Worm (Caenorhabditis elegans) whole organism, young adult: ENCODE results near the gene wago-5.

Experiments
- B0261.1 ChIP-seq: sonication (generic microtip); optimal IDR thresholded peaks from 2 replicates; lab custom pipeline; 2016; ENCODE audit warnings: mild to moderate bottlenecking, missing genetic modification characterization, moderate library complexity, missing compliant biosample characterization
- B0336.3 ChIP-seq: fragments of 200-800 bp; sonication (Bioruptor generic); IDR thresholded peaks from 2 replicates; pipeline ENCODE4 v1.3.6; 2022; ENCODE audit warnings: missing genetic modification characterization, missing compliant biosample characterization
- C06A6.2 ChIP-seq: fragments of 200-800 bp; sonication (Bioruptor generic); conservative IDR thresholded peaks from 2 replicates; pipeline ENCODE4 v1.3.6; 2022; ENCODE audit warnings: missing genetic modification characterization, missing compliant biosample characterization
- F37B4.10 ChIP-seq: fragments of 200-800 bp; sonication (Bioruptor generic); IDR thresholded peaks from 2 replicates; pipeline ENCODE4 v1.3.6; 2022; ENCODE audit warnings: missing genetic modification characterization, missing compliant biosample characterization
- F39B2.1 ChIP-seq: fragments of 200-800 bp; sonication (Bioruptor generic); IDR thresholded peaks from 2 replicates; pipeline ENCODE4 v1.3.6; 2022; ENCODE audit warnings: missing genetic modification reagents, missing genetic modification characterization, missing compliant biosample characterization
- F49E8.2 ChIP-seq: sonication (generic microtip); optimal IDR thresholded peaks from 3 replicates; lab custom pipeline; 2017; ENCODE audit warnings: missing genetic modification characterization, mild to moderate bottlenecking, missing compliant biosample characterization, antibody characterized with exemption, moderate library complexity; ENCODE audit not compliant: insufficient read depth
- F57A8.1 ChIP-seq: fragments of 200-800 bp; sonication (Bioruptor generic); optimal IDR thresholded peaks from 2 replicates; lab custom pipeline; 2018; ENCODE audit warnings: mild to moderate bottlenecking, missing genetic modification characterization, moderate library complexity, missing compliant biosample characterization
- Y53F4B.3 ChIP-seq: fragments of 200-800 bp; sonication (Bioruptor generic); IDR thresholded peaks from 2 replicates; pipeline ENCODE4 v1.3.6; 2022; ENCODE audit warnings: missing genetic modification reagents, missing genetic modification characterization, missing compliant biosample characterization
- Y95B8A.8 ChIP-seq: fragments of 200-800 bp; sonication (Bioruptor generic); IDR thresholded peaks from 2 replicates; pipeline ENCODE4 v1.3.6; 2022; ENCODE audit warnings: missing genetic modification reagents, missing genetic modification characterization, missing compliant biosample characterization
- ZK185.1 ChIP-seq: sonication (generic microtip); optimal IDR thresholded peaks from 2 replicates; lab custom pipeline; 2016; ENCODE audit warnings: mild to moderate bottlenecking, missing genetic modification characterization, missing compliant biosample characterization; ENCODE audit not compliant: poor library complexity, severe bottlenecking
- aptf-2 ChIP-seq: fragments of 200-800 bp; sonication (Bioruptor generic); conservative IDR thresholded peaks from 2 replicates; pipeline ENCODE4 v1.3.6; 2022; ENCODE audit warnings: missing genetic modification reagents, missing genetic modification characterization, missing compliant biosample characterization
- attf-3 ChIP-seq: fragments of 200-800 bp; sonication (Bioruptor generic); conservative IDR thresholded peaks from 2 replicates; pipeline ENCODE4 v1.3.6; 2022; ENCODE audit warnings: missing genetic modification reagents, missing genetic modification characterization, missing compliant biosample characterization
- attf-5 ChIP-seq: fragments of 200-800 bp; sonication (Bioruptor generic); optimal IDR thresholded peaks from 2 replicates; lab custom pipeline; 2018; ENCODE audit warnings: mild to moderate bottlenecking, missing genetic modification characterization, missing compliant biosample characterization
- bed-1 ChIP-seq: fragments of 200-800 bp; sonication (Bioruptor generic); IDR thresholded peaks from 2 replicates; pipeline ENCODE4 v1.3.6; 2022; ENCODE audit warnings: missing genetic modification reagents, missing genetic modification characterization, missing compliant biosample characterization
- ceh-79 ChIP-seq: sonication (generic microtip); optimal IDR thresholded peaks from 2 replicates; lab custom pipeline; 2017; ENCODE audit warnings: mild to moderate bottlenecking, missing genetic modification characterization, missing compliant biosample characterization
- ceh-91 ChIP-seq: fragments of 200-800 bp; sonication (Bioruptor generic); IDR thresholded peaks from 2 replicates; pipeline ENCODE4 v1.3.6; 2022; ENCODE audit warnings: missing genetic modification reagents, missing genetic modification characterization, missing compliant biosample characterization
- chd-7 ChIP-seq: sonication (generic microtip); optimal IDR thresholded peaks from 2 replicates; lab custom pipeline; 2016; ENCODE audit warnings: mild to moderate bottlenecking, missing genetic modification characterization, moderate library complexity, missing compliant biosample characterization
- dox-1 ChIP-seq: fragments of 200-800 bp; sonication (Bioruptor generic); IDR thresholded peaks from 2 replicates; pipeline ENCODE4 v1.3.6; 2022; ENCODE audit warnings: missing genetic modification reagents, missing genetic modification characterization, missing compliant biosample characterization
- dpl-1 ChIP-seq: fragments of 150-350 bp; optimal IDR thresholded peaks from 2 replicates; lab custom pipeline; 2014; ENCODE audit warnings: missing biosample characterization, missing genetic modification reagents, missing genetic modification characterization
- ekl-4 ChIP-seq: fragments of 200-800 bp; sonication (Bioruptor generic); IDR thresholded peaks from 2 replicates; pipeline ENCODE4 v1.3.6; 2022; ENCODE audit warnings: missing genetic modification reagents, missing genetic modification characterization, missing compliant biosample characterization
- hsf-1 ChIP-seq: fragments of 200-800 bp; sonication (Bioruptor generic); IDR thresholded peaks from 2 replicates; pipeline ENCODE4 v1.3.6; 2022; ENCODE audit warnings: missing genetic modification reagents, missing genetic modification characterization, missing compliant biosample characterization
- lag-1 ChIP-seq: fragments of 200-800 bp; sonication (Bioruptor generic); IDR thresholded peaks from 2 replicates; pipeline ENCODE4 v1.3.6; 2022; ENCODE audit warnings: missing genetic modification reagents, missing genetic modification characterization, missing compliant biosample characterization
- let-607 ChIP-seq, 2 experiments: fragments of 200-800 bp in 1 of 2; sonication (Bioruptor generic) in 1 of 2; sonication (generic microtip) in 1 of 2; optimal IDR thresholded peaks; 2 replicates each; lab custom pipeline; 2016 to 2018; ENCODE audit warnings: mild to moderate bottlenecking in 2 of 2, missing compliant biosample characterization in 2 of 2, missing genetic modification characterization in 2 of 2, moderate library complexity in 2 of 2, missing genotype in 1 of 2
- lin-26 ChIP-seq: fragments of 200-800 bp; sonication (Bioruptor generic); IDR thresholded peaks from 2 replicates; pipeline ENCODE4 v1.3.6; 2022; ENCODE audit warnings: missing genetic modification reagents, missing genetic modification characterization, missing compliant biosample characterization
- lin-54 ChIP-seq: fragments of 200-800 bp; sonication (Bioruptor generic); optimal IDR thresholded peaks from 2 replicates; lab custom pipeline; 2018; ENCODE audit warnings: mild to moderate bottlenecking, missing genetic modification characterization, missing compliant biosample characterization
- lsl-1 ChIP-seq: fragments of 200-800 bp; sonication (Bioruptor generic); optimal IDR thresholded peaks from 2 replicates; lab custom pipeline; 2018; ENCODE audit warnings: mild to moderate bottlenecking, missing genetic modification characterization, moderate library complexity, missing compliant biosample characterization
- lsy-27 ChIP-seq: sonication (generic microtip); optimal IDR thresholded peaks from 2 replicates; lab custom pipeline; 2017; ENCODE audit warnings: missing genetic modification characterization, mild to moderate bottlenecking, missing compliant biosample characterization, antibody characterized with exemption, missing genotype, borderline replicate concordance; ENCODE audit not compliant: insufficient read depth
- madf-3 ChIP-seq: fragments of 200-800 bp; sonication (Bioruptor generic); IDR thresholded peaks from 2 replicates; pipeline ENCODE4 v1.3.6; 2022; ENCODE audit warnings: missing genetic modification reagents, missing genetic modification characterization, missing compliant biosample characterization
- madf-8 ChIP-seq: fragments of 200-800 bp; sonication (Bioruptor generic); conservative IDR thresholded peaks from 2 replicates; pipeline ENCODE4 v1.3.6; 2022; ENCODE audit warnings: missing genetic modification reagents, missing genetic modification characterization, missing compliant biosample characterization
- nfya-2 ChIP-seq: fragments of 200-800 bp; sonication (Bioruptor generic); IDR thresholded peaks from 2 replicates; pipeline ENCODE4 v1.3.6; 2022; ENCODE audit warnings: missing genetic modification reagents, missing genetic modification characterization, missing compliant biosample characterization
- nfyb-1 ChIP-seq: fragments of 200-800 bp; sonication (Bioruptor generic); IDR thresholded peaks from 2 replicates; pipeline ENCODE4 v1.3.6; 2022; ENCODE audit warnings: missing genetic modification reagents, missing genetic modification characterization, missing compliant biosample characterization
- nhr-120 ChIP-seq: fragments of 200-800 bp; sonication (Bioruptor generic); IDR thresholded peaks from 2 replicates; pipeline ENCODE4 v1.3.6; 2022; ENCODE audit warnings: missing genetic modification characterization, missing compliant biosample characterization
- rcor-1 ChIP-seq: fragments of 200-800 bp; sonication (Bioruptor generic); IDR thresholded peaks from 2 replicates; pipeline ENCODE4 v1.3.6; 2022; ENCODE audit warnings: missing genetic modification reagents, missing genetic modification characterization, missing compliant biosample characterization
- rec-8 ChIP-seq, 2 experiments: sonication (generic microtip); optimal IDR thresholded peaks; 2 replicates each; lab custom pipeline; 2016; ENCODE audit warnings: mild to moderate bottlenecking in 2 of 2, missing genetic modification characterization in 2 of 2, missing genetic modification reagents in 2 of 2, missing genotype in 2 of 2, missing biosample characterization in 1 of 2, missing compliant biosample characterization in 1 of 2, moderate library complexity in 1 of 2
- rpc-1 ChIP-seq, 2 experiments: fragments of 150-350 bp in 1 of 2; sonication (generic microtip) in 1 of 2; optimal IDR thresholded peaks; 2 replicates each; lab custom pipeline; 2014 to 2018; ENCODE audit warnings: missing biosample characterization in 1 of 2, missing genetic modification characterization in 1 of 2, missing genetic modification reagents in 1 of 2, missing genotype in 1 of 2
- sea-2 ChIP-seq: fragments of 200-800 bp; sonication (Bioruptor generic); IDR thresholded peaks from 2 replicates; pipeline ENCODE4 v1.3.6; 2022; ENCODE audit warnings: missing genetic modification characterization, missing compliant biosample characterization
- snpc-1.3 ChIP-seq: sonication (generic microtip); optimal IDR thresholded peaks from 2 replicates; lab custom pipeline; 2017; ENCODE audit warnings: missing genetic modification characterization, mild to moderate bottlenecking, missing compliant biosample characterization, antibody characterized with exemption, moderate library complexity, missing genotype, missing genetic modification reagents; ENCODE audit not compliant: insufficient read depth
- snpc-4 ChIP-seq, 5 experiments: fragments of 150-350 bp in 1 of 5; sonication (generic microtip) in 4 of 5; optimal IDR thresholded peaks; 2 replicates each; lab custom pipeline; 2014 to 2018; ENCODE audit warnings: missing genetic modification characterization in 5 of 5, missing biosample characterization in 3 of 5, antibody characterized with exemption in 2 of 5, mild to moderate bottlenecking in 2 of 5, missing compliant biosample characterization in 2 of 5, missing genotype in 2 of 5, moderate library complexity in 2 of 5, missing genetic modification reagents in 1 of 5
- somi-1 ChIP-seq: fragments of 200-800 bp; sonication (Bioruptor generic); optimal IDR thresholded peaks from 2 replicates; lab custom pipeline; 2018; ENCODE audit warnings: mild to moderate bottlenecking, missing genetic modification characterization, missing compliant biosample characterization
- sptf-2 ChIP-seq: fragments of 200-800 bp; sonication (Bioruptor generic); optimal IDR thresholded peaks from 2 replicates; lab custom pipeline; 2018; ENCODE audit warnings: mild to moderate bottlenecking, missing genetic modification characterization, missing compliant biosample characterization
- unc-130 ChIP-seq: sonication (generic microtip); optimal IDR thresholded peaks from 2 replicates; lab custom pipeline; 2016; ENCODE audit warnings: missing genetic modification reagents, missing genetic modification characterization, missing compliant biosample characterization
- xnd-1 ChIP-seq: sonication (generic microtip); optimal IDR thresholded peaks from 2 replicates; lab custom pipeline; 2016; ENCODE audit warnings: missing genotype, missing genetic modification reagents, missing genetic modification characterization, missing compliant biosample characterization
- zim-3 ChIP-seq: sonication (generic microtip); optimal IDR thresholded peaks from 2 replicates; lab custom pipeline; 2017; ENCODE audit warnings: mild to moderate bottlenecking, missing genetic modification characterization, moderate library complexity, missing compliant biosample characterization
- ztf-26 ChIP-seq: sonication (generic microtip); optimal IDR thresholded peaks from 2 replicates; lab custom pipeline; 2017; ENCODE audit warnings: missing genetic modification characterization, missing compliant biosample characterization
- ztf-28 ChIP-seq: fragments of 200-800 bp; sonication (Bioruptor generic); IDR thresholded peaks from 2 replicates; pipeline ENCODE4 v1.3.6; 2022; ENCODE audit warnings: missing genetic modification reagents, missing genetic modification characterization, missing compliant biosample characterization
- ztf-3 ChIP-seq: fragments of 200-800 bp; sonication (Bioruptor generic); optimal IDR thresholded peaks from 2 replicates; lab custom pipeline; 2018; ENCODE audit warnings: mild to moderate bottlenecking, missing genetic modification characterization, missing compliant biosample characterization

The wago-5 gene

DNA sequence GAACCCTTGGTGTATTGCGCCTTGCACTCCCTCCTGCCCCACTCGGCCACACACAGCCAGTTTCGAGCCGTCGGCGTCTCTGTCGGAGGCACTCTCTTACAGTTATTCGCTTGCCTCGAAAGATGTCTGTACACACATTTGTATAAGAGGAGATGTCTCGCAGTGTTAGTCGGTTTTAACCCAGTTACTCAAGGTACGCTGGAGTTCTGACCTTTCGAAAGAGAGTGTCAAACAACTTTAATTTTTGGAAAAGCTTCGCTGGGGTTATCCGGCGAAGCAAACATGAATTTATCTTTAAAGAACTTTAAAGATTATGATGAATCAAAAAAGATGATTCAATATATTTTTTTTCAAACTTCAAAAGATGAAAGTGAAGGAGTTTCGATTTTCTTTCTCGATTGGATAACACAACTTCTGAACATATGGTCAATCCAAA, 29.4 kb upstream of the wago-5 start (continued):
- TF ChIP-seq F37B4.10 (GFP tag; lab: Robert Waterston, UW) (peak; percentile 93; the same call in 1 of the 2 replicates), somi-1 (GFP tag; lab: Kevin White, UChicago) (peak; percentile 98), let-607 (tag; optimal IDR thresholded peaks at IDR 0.05; lab: Kevin White, UChicago) (peak; percentile 83 to 94), F49E8.2 (tag; lab: Kevin White, UChicago) (peak; percentile 97), Y95B8A.8 (GFP tag; lab: Robert Waterston, UW) (peak; percentile 98), madf-3 (GFP tag; lab: Robert Waterston, UW) (peak; percentile 95), ekl-4 (GFP tag; lab: Robert Waterston, UW) (peak; percentile 99), B0336.3 (peak; percentile 100), nfya-2 (GFP tag; lab: Robert Waterston, UW) (peak; percentile 76; the same call in 1 of the 2 replicates), sea-2 (GFP tag; lab: Robert Waterston, UW) (peak; percentile 93), lin-26 (GFP tag; lab: Robert Waterston, UW) (peak; percentile 96), snpc-4 (GFP tag; optimal IDR thresholded peaks at IDR 0.05; lab: Kevin White, UChicago) (peak; percentile 100), snpc-4 (tag; optimal IDR thresholded peaks at IDR 0.05; lab: Kevin White, UChicago) (peak; percentile 100), F39B2.1 (GFP tag; lab: Robert Waterston, UW) (peak; percentile 89), lsy-27 (tag; lab: Kevin White, UChicago) (peak; percentile 93), xnd-1 (tag; lab: Kevin White, UChicago) (peak; percentile 71), attf-3 (GFP tag; lab: Robert Waterston, UW) (peak; percentile 84), rec-8 (tag; optimal IDR thresholded peaks at IDR 0.05; lab: Kevin White, UChicago) (peak; percentile 86 to 93), unc-130 (GFP tag; lab: Kevin White, UChicago) (peak; percentile 94), C06A6.2 (GFP tag; lab: Robert Waterston, UW) (peak; percentile 99), rpc-1 (optimal IDR thresholded peaks at IDR 0.05; lab: Kevin White, UChicago) (peak; percentile 21), rpc-1 (tag; optimal IDR thresholded peaks at IDR 0.05; lab: Kevin White, UChicago) (peak; percentile 29), aptf-2 (GFP tag; lab: Robert Waterston, UW) (peak; percentile 73; the same call in 1 of the 2 replicates), hsf-1 (GFP tag; lab: Robert Waterston, UW) (peak; percentile 82), ZK185.1 (tag; lab: Kevin White, UChicago) (peak; percentile 98), ztf-3 (GFP tag; lab: Kevin White, UChicago) (peak; percentile 96), ceh-91 (peak; percentile 76), ceh-79 (tag; lab: Kevin White, UChicago) (peak; percentile 97), snpc-1.3 (tag; lab: Kevin White, UChicago) (peak; percentile 96), ztf-28 (GFP tag; lab: Robert Waterston, UW) (peak; percentile 94), lin-54 (GFP tag; lab: Kevin White, UChicago) (peak; percentile 96), F57A8.1 (GFP tag; lab: Kevin White, UChicago) (peak; percentile 87), sptf-2 (GFP tag; lab: Kevin White, UChicago) (peak; percentile 91), madf-8 (GFP tag; lab: Robert Waterston, UW) (peak; percentile 84), nfyb-1 (GFP tag; lab: Robert Waterston, UW) (peak; percentile 99), rcor-1 (GFP tag; lab: Robert Waterston, UW) (peak; percentile 99), dox-1 (peak; percentile 99), B0261.1 (tag; lab: Kevin White, UChicago) (peak; percentile 58), lsl-1 (peak; percentile 84), ztf-26 (tag; lab: Kevin White, UChicago) (peak; percentile 98), nhr-120 (peak; percentile 93), chd-7 (tag; lab: Kevin White, UChicago) (peak; percentile 100), lag-1 (peak; percentile 94), attf-5 (GFP tag; lab: Kevin White, UChicago) (peak; percentile 95), zim-3 (tag; lab: Kevin White, UChicago) (peak; percentile 95), bed-1 (GFP tag; lab: Robert Waterston, UW) (peak; percentile 77; the same call in 1 of the 2 replicates), dpl-1 (peak; percentile 11), Y53F4B.3 (GFP tag; lab: Robert Waterston, UW) (peak; percentile 81)
